Worm (Caenorhabditis elegans) whole organism, L4 larva: Measurements from ENCODE around the gene Y66D12A.19.
A peak's percentile ranks its signal among the peaks of the same experiment; 100 is the strongest.

Experiments used
- D1046.2 ChIP-seq: fragments of 200-800 bp; sonication (Bioruptor generic); IDR thresholded peaks from 2 replicates; pipeline ENCODE4 v1.3.6; 2022; ENCODE audit warnings: missing genetic modification characterization, missing compliant biosample characterization
- F37D6.2 ChIP-seq: sonication (generic microtip); optimal IDR thresholded peaks from 2 replicates; lab custom pipeline; 2016; ENCODE audit warnings: mild to moderate bottlenecking, missing genetic modification characterization, missing compliant biosample characterization
- R02D3.7 ChIP-seq: fragments of 150-350 bp; sonication (generic microtip); optimal IDR thresholded peaks from 3 replicates; lab custom pipeline; 2014; ENCODE audit warnings: missing biosample characterization, missing genetic modification characterization
- T20F7.1 ChIP-seq: fragments of 200-800 bp; sonication (Bioruptor generic); optimal IDR thresholded peaks from 2 replicates; lab custom pipeline; 2018; ENCODE audit warnings: mild to moderate bottlenecking, missing genetic modification characterization, missing compliant biosample characterization
- Y75B8A.6 ChIP-seq: fragments of 200-800 bp; sonication (Bioruptor generic); IDR thresholded peaks from 2 replicates; pipeline ENCODE4 v1.3.6; 2022; ENCODE audit warnings: missing genetic modification reagents, missing genetic modification characterization, missing compliant biosample characterization
- aha-1 ChIP-seq: fragments of 150-350 bp; peaks from one replicate; lab custom pipeline; 2014; ENCODE audit warnings: missing biosample characterization, missing genetic modification characterization
- arid-1 ChIP-seq: fragments of 200-800 bp; sonication (Bioruptor generic); conservative IDR thresholded peaks from 2 replicates; pipeline ENCODE4 v1.3.6; 2022; ENCODE audit warnings: missing genetic modification reagents, missing genetic modification characterization, missing compliant biosample characterization
- ceh-20 ChIP-seq: fragments of 200-800 bp; sonication (Bioruptor generic); IDR thresholded peaks from 2 replicates; pipeline ENCODE4 v1.3.6; 2022; ENCODE audit warnings: missing genetic modification reagents, missing genetic modification characterization, missing compliant biosample characterization
- ceh-28 ChIP-seq: fragments of 150-350 bp; optimal IDR thresholded peaks from 2 replicates; lab custom pipeline; 2014; ENCODE audit warnings: missing biosample characterization, missing genetic modification reagents, missing genetic modification characterization
- ceh-32 ChIP-seq: sonication (generic microtip); optimal IDR thresholded peaks from 2 replicates; lab custom pipeline; 2016; ENCODE audit warnings: mild to moderate bottlenecking, missing genetic modification characterization, missing compliant biosample characterization; ENCODE audit not compliant: poor library complexity
- ceh-82 ChIP-seq: sonication (generic microtip); optimal IDR thresholded peaks from 2 replicates; lab custom pipeline; 2017; ENCODE audit warnings: missing biosample characterization, missing genetic modification characterization
- ces-1 ChIP-seq: fragments of 150-350 bp; sonication (generic microtip); optimal IDR thresholded peaks from 4 replicates; lab custom pipeline; 2014; ENCODE audit warnings: missing biosample characterization, missing genetic modification reagents, missing genetic modification characterization
- daf-16 ChIP-seq, 3 experiments: sonication (generic microtip); optimal IDR thresholded peaks; 2 replicates each; lab custom pipeline; 2016 to 2017; ENCODE audit warnings: missing genetic modification characterization in 3 of 3, missing genetic modification reagents in 3 of 3, mild to moderate bottlenecking in 2 of 3, missing compliant biosample characterization in 2 of 3, missing biosample characterization in 1 of 3, moderate library complexity in 1 of 3
- daf-19 ChIP-seq: fragments of 200-800 bp; sonication (Bioruptor generic); conservative IDR thresholded peaks from 2 replicates; pipeline ENCODE4 v1.3.6; 2022; ENCODE audit warnings: missing genetic modification characterization, missing compliant biosample characterization
- dmd-6 ChIP-seq: fragments of 200-800 bp; sonication (Bioruptor generic); IDR thresholded peaks from 2 replicates; pipeline ENCODE4 v1.3.6; 2022; ENCODE audit warnings: missing genetic modification reagents, missing genetic modification characterization, missing compliant biosample characterization
- dve-1 ChIP-seq: sonication (generic microtip); optimal IDR thresholded peaks from 2 replicates; lab custom pipeline; 2017; ENCODE audit warnings: antibody characterized with exemption, mild to moderate bottlenecking, missing genetic modification characterization, missing compliant biosample characterization; ENCODE audit not compliant: insufficient read depth
- egl-27 ChIP-seq: sonication (generic microtip); optimal IDR thresholded peaks from 3 replicates; lab custom pipeline; 2017; ENCODE audit warnings: missing biosample characterization, missing genetic modification reagents, missing genetic modification characterization
- hlh-11 ChIP-seq: fragments of 200-800 bp; sonication (Bioruptor generic); optimal IDR thresholded peaks from 2 replicates; lab custom pipeline; 2018; ENCODE audit warnings: mild to moderate bottlenecking, missing genetic modification characterization, missing compliant biosample characterization
- hlh-30 ChIP-seq: sonication (generic microtip); optimal IDR thresholded peaks from 2 replicates; lab custom pipeline; 2017; ENCODE audit warnings: antibody characterized with exemption, mild to moderate bottlenecking, missing genetic modification characterization, missing compliant biosample characterization; ENCODE audit not compliant: insufficient read depth
- lim-7 ChIP-seq: fragments of 200-800 bp; sonication (Bioruptor generic); IDR thresholded peaks from 2 replicates; pipeline ENCODE4 v1.3.6; 2022; ENCODE audit warnings: missing genetic modification characterization, missing compliant biosample characterization
- lin-1 ChIP-seq: fragments of 200-800 bp; sonication (Bioruptor generic); IDR thresholded peaks from 2 replicates; pipeline ENCODE4 v1.3.6; 2022; ENCODE audit warnings: missing genetic modification reagents, missing genetic modification characterization, missing compliant biosample characterization
- lin-38 ChIP-seq: fragments of 200-800 bp; sonication (Bioruptor generic); IDR thresholded peaks from 2 replicates; pipeline ENCODE4 v1.3.6; 2022; ENCODE audit warnings: missing genetic modification reagents, missing genetic modification characterization, missing compliant biosample characterization
- madf-5 ChIP-seq, 2 experiments: fragments of 200-800 bp; sonication (Bioruptor generic); IDR thresholded peaks; 2 replicates each; pipeline ENCODE4 v1.3.6; 2022; ENCODE audit warnings: missing compliant biosample characterization in 2 of 2, missing genetic modification characterization in 2 of 2
- mdl-1 ChIP-seq, 2 experiments: fragments of 150-350 bp in 1 of 2; sonication (generic microtip) in 1 of 2; optimal IDR thresholded peaks; 2 replicates each; lab custom pipeline; 2014 to 2017; ENCODE audit warnings: missing biosample characterization in 2 of 2, missing genetic modification characterization in 2 of 2
- mdt-29 ChIP-seq: fragments of 200-800 bp; sonication (Bioruptor generic); IDR thresholded peaks from 2 replicates; pipeline ENCODE4 v1.3.6; 2022; ENCODE audit warnings: missing genetic modification reagents, missing genetic modification characterization, missing compliant biosample characterization
- mep-1 ChIP-seq: fragments of 150-350 bp; sonication (generic microtip); optimal IDR thresholded peaks from 3 replicates; lab custom pipeline; 2014; ENCODE audit warnings: missing biosample characterization, missing genetic modification characterization
- mes-2 ChIP-seq: sonication (generic microtip); optimal IDR thresholded peaks from 2 replicates; lab custom pipeline; 2016; ENCODE audit warnings: missing genotype, mild to moderate bottlenecking, missing genetic modification characterization, missing compliant biosample characterization; ENCODE audit not compliant: poor library complexity, severe bottlenecking
- mxl-2 ChIP-seq: fragments of 200-800 bp; sonication (Bioruptor generic); conservative IDR thresholded peaks from 2 replicates; pipeline ENCODE4 v1.3.6; 2022; ENCODE audit warnings: missing genetic modification reagents, missing genetic modification characterization, missing compliant biosample characterization
- nhr-10 ChIP-seq: fragments of 150-350 bp; optimal IDR thresholded peaks from 2 replicates; lab custom pipeline; 2014; ENCODE audit warnings: missing biosample characterization, missing genetic modification characterization
- nhr-102 ChIP-seq: sonication (generic microtip); optimal IDR thresholded peaks from 2 replicates; lab custom pipeline; 2016; ENCODE audit warnings: mild to moderate bottlenecking, missing genetic modification characterization, moderate library complexity, missing compliant biosample characterization
- nhr-237 ChIP-seq: sonication (generic microtip); optimal IDR thresholded peaks from 2 replicates; lab custom pipeline; 2017; ENCODE audit warnings: missing biosample characterization, missing genetic modification characterization
- nhr-25 ChIP-seq: sonication (generic microtip); optimal IDR thresholded peaks from 2 replicates; lab custom pipeline; 2017; ENCODE audit warnings: missing genetic modification characterization, mild to moderate bottlenecking, missing compliant biosample characterization, antibody characterized with exemption, moderate library complexity, borderline replicate concordance; ENCODE audit not compliant: insufficient read depth
- nhr-41 ChIP-seq: fragments of 200-800 bp; sonication (Bioruptor generic); IDR thresholded peaks from 2 replicates; pipeline ENCODE4 v1.3.6; 2022; ENCODE audit warnings: missing genetic modification reagents, missing genetic modification characterization, missing compliant biosample characterization
- nhr-42 ChIP-seq: fragments of 200-800 bp; sonication (Bioruptor generic); IDR thresholded peaks from 2 replicates; pipeline ENCODE4 v1.3.6; 2022; ENCODE audit warnings: missing genetic modification characterization, missing compliant biosample characterization
- nhr-48 ChIP-seq: sonication (generic microtip); optimal IDR thresholded peaks from 2 replicates; lab custom pipeline; 2016; ENCODE audit warnings: mild to moderate bottlenecking, missing genetic modification characterization, missing compliant biosample characterization
- nhr-6 ChIP-seq: fragments of 150-350 bp; optimal IDR thresholded peaks from 2 replicates; lab custom pipeline; 2014; ENCODE audit warnings: missing biosample characterization, missing genetic modification characterization
- nhr-76 ChIP-seq: fragments of 150-350 bp; optimal IDR thresholded peaks from 2 replicates; lab custom pipeline; 2014; ENCODE audit warnings: missing biosample characterization, missing genetic modification characterization
- rbr-2 ChIP-seq: sonication (generic microtip); optimal IDR thresholded peaks from 2 replicates; lab custom pipeline; 2016; ENCODE audit warnings: missing genotype, missing genetic modification characterization, missing compliant biosample characterization
- snpc-1.2 ChIP-seq: fragments of 200-800 bp; sonication (Bioruptor generic); IDR thresholded peaks from 2 replicates; pipeline ENCODE4 v1.3.6; 2022; ENCODE audit warnings: missing genetic modification reagents, missing genetic modification characterization, missing compliant biosample characterization
- spr-1 ChIP-seq: sonication (generic microtip); optimal IDR thresholded peaks from 2 replicates; lab custom pipeline; 2016; ENCODE audit warnings: mild to moderate bottlenecking, missing genetic modification characterization, missing compliant biosample characterization
- spr-3 ChIP-seq: fragments of 200-800 bp; sonication (Bioruptor generic); optimal IDR thresholded peaks from 2 replicates; lab custom pipeline; 2018; ENCODE audit warnings: mild to moderate bottlenecking, missing genetic modification characterization, missing compliant biosample characterization
- vab-7 ChIP-seq: fragments of 200-800 bp; sonication (Bioruptor generic); IDR thresholded peaks from 2 replicates; pipeline ENCODE4 v1.3.6; 2022; ENCODE audit warnings: missing genetic modification reagents, missing genetic modification characterization, missing compliant biosample characterization
- zfp-2 ChIP-seq: sonication (generic microtip); optimal IDR thresholded peaks from 2 replicates; lab custom pipeline; 2016; ENCODE audit warnings: mild to moderate bottlenecking, missing genetic modification characterization, missing compliant biosample characterization
- zfp-3 ChIP-seq: fragments of 200-800 bp; sonication (Bioruptor generic); conservative IDR thresholded peaks from 2 replicates; pipeline ENCODE4 v1.3.6; 2022; ENCODE audit warnings: missing genetic modification reagents, missing genetic modification characterization, missing compliant biosample characterization

Y66D12A.19 gene

DNA sequence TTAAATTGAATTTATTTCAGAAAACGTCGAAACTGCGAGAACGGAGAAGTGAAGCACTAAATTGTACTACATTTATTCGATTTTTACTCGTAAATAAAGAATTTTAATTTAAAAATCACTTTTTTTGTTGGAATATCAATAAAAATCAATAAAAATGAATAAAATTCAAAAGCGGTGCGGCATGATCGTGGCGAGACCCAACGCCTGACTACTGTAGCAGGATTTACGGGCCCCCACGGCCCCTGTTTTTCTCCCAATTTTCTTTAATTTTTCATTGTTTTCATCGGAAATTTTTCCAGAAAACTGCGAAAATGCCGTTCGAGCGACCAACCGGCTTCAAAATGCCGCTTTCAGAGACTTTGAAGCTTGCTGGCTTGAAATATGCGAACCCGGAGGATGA, at the start of gene Y66D12A.19:
Gene Y66D12A.19 (plus strand): TSS at position 266 of the 400 bp plus-strand sequence.
- TF ChIP-seq egl-27 (tag; lab: Kevin White, UChicago): no peak
- TF ChIP-seq daf-19 (GFP tag; lab: Robert Waterston, UW): no peak
- peak; percentile 48 for TF ChIP-seq lin-38 (GFP tag; lab: Robert Waterston, UW)
- peak; percentile 52 for TF ChIP-seq R02D3.7
- TF ChIP-seq mdt-29: no peak
- TF ChIP-seq ceh-28 (tag; lab: Kevin White, UChicago): no peak
- no peak for TF ChIP-seq dve-1
- no peak for TF ChIP-seq ceh-20
- no peak for TF ChIP-seq vab-7 (GFP tag; lab: Robert Waterston, UW)
- TF ChIP-seq nhr-42 (GFP tag; lab: Robert Waterston, UW): no peak
- no peak for TF ChIP-seq mxl-2 (GFP tag; lab: Robert Waterston, UW)
- TF ChIP-seq T20F7.1 (GFP tag; lab: Kevin White, UChicago): no peak
- TF ChIP-seq, all 104 proteins: peak for 2

DNA sequence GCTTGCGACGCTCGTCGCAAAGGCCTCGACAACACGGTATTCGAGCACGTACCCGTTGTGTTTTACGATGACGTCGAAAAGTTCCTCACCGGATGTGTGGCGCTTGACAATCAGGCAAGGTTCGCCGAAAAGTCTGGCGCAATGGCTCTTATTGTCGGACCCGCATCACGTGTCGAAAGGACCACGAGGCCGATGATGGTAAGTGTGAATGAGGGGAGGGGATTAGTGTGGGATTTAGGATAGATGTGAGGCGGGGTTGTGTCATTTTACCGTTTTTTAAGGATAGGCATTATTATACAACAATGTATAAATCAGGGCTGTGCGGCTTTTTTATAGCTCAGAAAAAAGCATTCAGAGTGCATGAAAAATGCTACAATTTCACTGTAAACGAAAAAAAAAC, 49.1 kb upstream of the Y66D12A.19 start:
- TF ChIP-seq nhr-10 (tag; lab: Kevin White, UChicago) (no peak), snpc-1.2 (GFP tag; lab: Robert Waterston, UW) (no peak)

DNA sequence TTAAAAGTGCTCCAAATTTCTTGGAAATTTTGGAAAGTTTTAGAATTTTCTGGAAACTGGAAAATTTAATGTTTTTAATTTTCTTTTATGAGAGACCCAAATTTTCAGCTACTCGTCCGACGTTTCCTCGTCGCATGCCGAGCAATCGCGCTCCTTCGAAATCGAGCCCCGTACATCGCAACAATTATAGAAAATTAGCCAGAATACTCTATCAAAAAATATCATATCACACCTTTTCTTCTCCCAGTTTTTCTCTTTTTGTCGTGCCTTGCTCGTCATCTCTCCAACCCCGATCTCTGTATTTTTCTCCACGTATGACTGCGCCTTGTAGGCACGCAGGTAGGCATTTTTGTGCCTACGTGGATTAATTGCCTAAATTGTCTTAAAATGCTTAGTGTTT, 46.5 kb upstream of the Y66D12A.19 start:
- TF ChIP-seq F37D6.2 (tag; lab: Kevin White, UChicago): no peak
- peak; percentile 92 for TF ChIP-seq aha-1 (tag; lab: Kevin White, UChicago)
- TF ChIP-seq R02D3.7: no peak

ce11 chrIII:11463726-11464125, 45.2 kb upstream of the Y66D12A.19 start:
- peak; percentile 8 to 70; a peak in 2 of 4 replicates for TF ChIP-seq madf-5 (GFP tag; IDR thresholded peaks at IDR 0.05; lab: Robert Waterston, UW)
- peak; percentile 83 for TF ChIP-seq lin-1 (GFP tag; lab: Robert Waterston, UW)
- peak; percentile 8 for TF ChIP-seq nhr-10 (tag; lab: Kevin White, UChicago)
- peak; percentile 38 for TF ChIP-seq nhr-48 (tag; lab: Kevin White, UChicago)
- peak in 1 of 2 experiments; percentile 41 for TF ChIP-seq mdl-1 (tag; optimal IDR thresholded peaks at IDR 0.05; lab: Kevin White, UChicago)
- TF ChIP-seq ces-1 (GFP tag; lab: Kevin White, UChicago): no peak
- 0 out of 2 replicates have a peak, but pooled peaks have one; percentile 45 for TF ChIP-seq D1046.2 (GFP tag; lab: Robert Waterston, UW)
- TF ChIP-seq nhr-76: no peak
- peak; percentile 31 for TF ChIP-seq spr-3 (GFP tag; lab: Kevin White, UChicago)
- TF ChIP-seq ceh-82: no peak
- peak; percentile 20 for TF ChIP-seq rbr-2 (tag; lab: Kevin White, UChicago)
- peak; percentile 20; the same call in 1 of the 2 replicates for TF ChIP-seq arid-1 (GFP tag; lab: Robert Waterston, UW)
- TF ChIP-seq ceh-32: no peak
- TF ChIP-seq nhr-25 (tag; lab: Kevin White, UChicago): peak; percentile 53
- peak; percentile 78; the same call in 1 of the 2 replicates for TF ChIP-seq zfp-3 (GFP tag; lab: Robert Waterston, UW)
- TF ChIP-seq nhr-42 (GFP tag; lab: Robert Waterston, UW): peak; percentile 60; the same call in 1 of the 2 replicates
- peak; percentile 85 for TF ChIP-seq mep-1 (tag; lab: Kevin White, UChicago)
- peak; percentile 75 for TF ChIP-seq hlh-30 (tag; lab: Kevin White, UChicago)
- TF ChIP-seq daf-16 (GFP tag; optimal IDR thresholded peaks at IDR 0.05; lab: Kevin White, UChicago): no peak
- TF ChIP-seq daf-16 (tag; optimal IDR thresholded peaks at IDR 0.05; lab: Kevin White, UChicago): peak; percentile 39
- TF ChIP-seq hlh-11 (tag; lab: Kevin White, UChicago): peak; percentile 87
- no peak for TF ChIP-seq nhr-237 (tag; lab: Kevin White, UChicago)
- TF ChIP-seq nhr-6 (tag; lab: Kevin White, UChicago): peak; percentile 50
- TF ChIP-seq nhr-102: peak; percentile 71
- 0 out of 2 replicates have a peak, but pooled peaks have one; percentile 5 for TF ChIP-seq Y75B8A.6 (GFP tag; lab: Robert Waterston, UW)
- peak; percentile 66; the same call in 1 of the 2 replicates for TF ChIP-seq mdt-29
- peak; percentile 78 for TF ChIP-seq spr-1 (tag; lab: Kevin White, UChicago)
- TF ChIP-seq nhr-41 (GFP tag; lab: Robert Waterston, UW): no peak
- peak; percentile 77 for TF ChIP-seq dmd-6
- no peak for TF ChIP-seq zfp-2 (tag; lab: Kevin White, UChicago)
- peak; percentile 85 for TF ChIP-seq dve-1
- 0 out of 2 replicates have a peak, but pooled peaks have one; percentile 24 for TF ChIP-seq lim-7 (GFP tag; lab: Robert Waterston, UW)
- TF ChIP-seq mes-2 (tag; lab: Kevin White, UChicago): peak; percentile 53
